Fruit fly (Drosophila melanogaster) whole organism, embryonic: ENCODE measurements around the gene CG6409.

Experiments used
- B-H2 ChIP-seq: fragments of 200-800 bp; sonication (Bioruptor generic); optimal IDR thresholded peaks from 2 replicates; lab custom pipeline; 2018; ENCODE audit warnings: missing biosample characterization, mild to moderate bottlenecking, missing genetic modification characterization
- BEAF-32 ChIP-seq: fragments of 200-800 bp; sonication (Bioruptor generic); optimal IDR thresholded peaks from 3 replicates; lab custom pipeline; 2017; ENCODE audit warnings: missing biosample characterization, missing genetic modification characterization, mild to moderate bottlenecking, moderate library complexity, missing genetic modification reagents
- CG10462 ChIP-seq: fragments of 200-800 bp; sonication (Bioruptor generic); optimal IDR thresholded peaks from 2 replicates; lab custom pipeline; 2016; ENCODE audit warnings: missing biosample characterization, missing genetic modification characterization
- CG10565 ChIP-seq: fragments of 200-800 bp; sonication (Bioruptor generic); optimal IDR thresholded peaks from 3 replicates; lab custom pipeline; 2016; ENCODE audit warnings: missing biosample characterization, mild to moderate bottlenecking, missing genetic modification characterization
- CG10979 ChIP-seq: fragments of 200-800 bp; sonication (Bioruptor generic); optimal IDR thresholded peaks from 2 replicates; lab custom pipeline; 2018; ENCODE audit warnings: missing biosample characterization, mild to moderate bottlenecking, missing genetic modification characterization, moderate library complexity
- CG12071 ChIP-seq: fragments of 200-800 bp; sonication (Bioruptor generic); optimal IDR thresholded peaks from 3 replicates; lab custom pipeline; 2018; ENCODE audit warnings: missing biosample characterization, mild to moderate bottlenecking, missing genetic modification characterization
- CG13775 ChIP-seq: fragments of 200-800 bp; sonication (Bioruptor generic); optimal IDR thresholded peaks from 3 replicates; lab custom pipeline; 2017; ENCODE audit warnings: missing biosample characterization, mild to moderate bottlenecking, missing genetic modification characterization
- CG14667 ChIP-seq: fragments of 200-800 bp; sonication (Bioruptor generic); IDR thresholded peaks from 2 replicates; pipeline ENCODE4 v1.3.6; 2022; ENCODE audit warnings: missing biosample characterization, missing genetic modification characterization
- CG18599 ChIP-seq: fragments of 200-800 bp; sonication (Bioruptor generic); optimal IDR thresholded peaks from 3 replicates; lab custom pipeline; 2017; ENCODE audit warnings: missing biosample characterization, missing genetic modification characterization, mild to moderate bottlenecking, moderate library complexity, missing genetic modification reagents
- CG2678 ChIP-seq: fragments of 200-800 bp; sonication (Bioruptor generic); optimal IDR thresholded peaks from 3 replicates; lab custom pipeline; 2019; ENCODE audit warnings: missing biosample characterization, mild to moderate bottlenecking, missing genetic modification characterization, moderate library complexity
- CG32532 ChIP-seq: fragments of 200-800 bp; sonication (Bioruptor generic); IDR thresholded peaks from 2 replicates; pipeline ENCODE4 v1.3.6; 2022; ENCODE audit warnings: missing biosample characterization, missing genetic modification characterization
- CG32772 ChIP-seq: fragments of 200-800 bp; sonication (Bioruptor generic); IDR thresholded peaks from 2 replicates; pipeline ENCODE4 v1.3.6; 2022; ENCODE audit warnings: missing biosample characterization, missing genetic modification characterization
- CG33557 ChIP-seq: fragments of 200-800 bp; sonication (Bioruptor generic); optimal IDR thresholded peaks from 2 replicates; lab custom pipeline; 2019; ENCODE audit warnings: missing biosample characterization, mild to moderate bottlenecking, missing genetic modification characterization, moderate library complexity
- CG4328 ChIP-seq: fragments of 200-800 bp; sonication (Bioruptor generic); optimal IDR thresholded peaks from 3 replicates; lab custom pipeline; 2017; ENCODE audit warnings: missing biosample characterization, missing genetic modification reagents, missing genetic modification characterization
- CG6175 ChIP-seq: fragments of 200-800 bp; sonication (Bioruptor generic); IDR thresholded peaks from 3 replicates; pipeline ENCODE4 v1.3.6; 2022; ENCODE audit warnings: missing biosample characterization, missing genetic modification characterization
- CG6254 ChIP-seq: fragments of 200-800 bp; sonication (Bioruptor generic); optimal IDR thresholded peaks from 3 replicates; lab custom pipeline; 2017; ENCODE audit warnings: mild to moderate bottlenecking, missing biosample characterization, missing genetic modification reagents, missing genetic modification characterization
- CG7271 ChIP-seq: fragments of 200-800 bp; sonication (Bioruptor generic); optimal IDR thresholded peaks from 2 replicates; lab custom pipeline; 2018; ENCODE audit warnings: missing biosample characterization, mild to moderate bottlenecking, missing genetic modification characterization, moderate library complexity
- CG8089 ChIP-seq: fragments of 200-800 bp; sonication (Bioruptor generic); optimal IDR thresholded peaks from 3 replicates; lab custom pipeline; 2016; ENCODE audit warnings: missing biosample characterization, missing genetic modification characterization
- Chrac-16 ChIP-seq: fragments of 200-800 bp; sonication (Bioruptor generic); optimal IDR thresholded peaks from 3 replicates; lab custom pipeline; 2016; ENCODE audit warnings: missing biosample characterization, missing genetic modification characterization
- Dip3 ChIP-seq: fragments of 200-800 bp; sonication (Bioruptor generic); optimal IDR thresholded peaks from 3 replicates; lab custom pipeline; 2016; ENCODE audit warnings: missing biosample characterization, missing genetic modification characterization
- Drgx ChIP-seq: fragments of 200-800 bp; sonication (Bioruptor generic); IDR thresholded peaks from 2 replicates; pipeline ENCODE4 v1.3.6; 2022; ENCODE audit warnings: missing biosample characterization, missing genetic modification characterization
- Fer1 ChIP-seq: fragments of 200-800 bp; sonication (Bioruptor generic); optimal IDR thresholded peaks from 2 replicates; lab custom pipeline; 2017; ENCODE audit warnings: missing biosample characterization, mild to moderate bottlenecking, missing genetic modification characterization
- Fer3 ChIP-seq: fragments of 200-800 bp; sonication (Bioruptor generic); optimal IDR thresholded peaks from 2 replicates; lab custom pipeline; 2018; ENCODE audit warnings: missing biosample characterization, mild to moderate bottlenecking, missing genetic modification characterization, moderate library complexity
- GATAe ChIP-seq: fragments of 200-800 bp; sonication (Bioruptor generic); conservative IDR thresholded peaks from 2 replicates; pipeline ENCODE4 v1.3.6; 2022; ENCODE audit warnings: missing biosample characterization, missing genetic modification characterization
- HLH4C ChIP-seq: fragments of 200-800 bp; sonication (Bioruptor generic); IDR thresholded peaks from 3 replicates; pipeline ENCODE4 v1.3.6; 2022; ENCODE audit warnings: missing biosample characterization, missing genetic modification characterization; ENCODE audit not compliant: partially characterized antibody
- HLHmδ ChIP-seq: fragments of 200-800 bp; sonication (Bioruptor generic); optimal IDR thresholded peaks from 2 replicates; lab custom pipeline; 2018; ENCODE audit warnings: missing biosample characterization, mild to moderate bottlenecking, missing genetic modification characterization, moderate library complexity
- HmgZ ChIP-seq: fragments of 200-800 bp; sonication (Bioruptor generic); optimal IDR thresholded peaks from 2 replicates; lab custom pipeline; 2018; ENCODE audit warnings: missing biosample characterization, mild to moderate bottlenecking, missing genetic modification characterization
- Hmr ChIP-seq: fragments of 200-800 bp; sonication (Bioruptor generic); optimal IDR thresholded peaks from 3 replicates; lab custom pipeline; 2017; ENCODE audit warnings: mild to moderate bottlenecking, missing biosample characterization, missing genetic modification reagents, missing genetic modification characterization
- Hmx ChIP-seq: fragments of 200-800 bp; sonication (Bioruptor generic); optimal IDR thresholded peaks from 2 replicates; lab custom pipeline; 2016; ENCODE audit warnings: missing biosample characterization, missing genetic modification characterization
- Max ChIP-seq: fragments of 200-800 bp; sonication (Bioruptor generic); optimal IDR thresholded peaks from 2 replicates; lab custom pipeline; 2016; ENCODE audit warnings: missing biosample characterization, mild to moderate bottlenecking, missing genetic modification characterization
- Optix ChIP-seq: fragments of 200-800 bp; sonication (Bioruptor generic); IDR thresholded peaks from 3 replicates; pipeline ENCODE4 v1.3.6; 2022; ENCODE audit warnings: missing biosample characterization, missing genetic modification characterization
- Poxn ChIP-seq: fragments of 200-800 bp; sonication (Bioruptor generic); IDR thresholded peaks from 2 replicates; pipeline ENCODE4 v1.3.6; 2022; ENCODE audit warnings: missing biosample characterization, missing genetic modification characterization
- Six4 ChIP-seq: fragments of 200-800 bp; sonication (Bioruptor generic); optimal IDR thresholded peaks from 2 replicates; lab custom pipeline; 2016; ENCODE audit warnings: missing biosample characterization, missing genetic modification characterization
- Vsx1 ChIP-seq: fragments of 200-800 bp; sonication (Bioruptor generic); optimal IDR thresholded peaks from 2 replicates; lab custom pipeline; 2017; ENCODE audit warnings: missing biosample characterization, mild to moderate bottlenecking, missing genetic modification characterization, missing genetic modification reagents
- abd-A ChIP-seq: fragments of 200-800 bp; sonication (Bioruptor generic); optimal IDR thresholded peaks from 3 replicates; lab custom pipeline; 2019; ENCODE audit warnings: missing biosample characterization, mild to moderate bottlenecking, missing genetic modification characterization, moderate library complexity
- al ChIP-seq: fragments of 200-800 bp; sonication (Bioruptor generic); IDR thresholded peaks from 2 replicates; pipeline ENCODE4 v1.3.6; 2022; ENCODE audit warnings: missing biosample characterization, missing genetic modification characterization
- ara ChIP-seq: fragments of 200-800 bp; sonication (Bioruptor generic); IDR thresholded peaks from 2 replicates; pipeline ENCODE4 v1.3.6; 2022; ENCODE audit warnings: missing biosample characterization, missing genetic modification characterization
- chif ChIP-seq, 2 experiments: fragments of 200-800 bp; sonication (Bioruptor generic); optimal IDR thresholded peaks; 3 replicates each; lab custom pipeline; 2016; ENCODE audit warnings: missing biosample characterization in 2 of 2, missing genetic modification characterization in 2 of 2
- crp ChIP-seq, 2 experiments: fragments of 200-800 bp; sonication (Bioruptor generic); optimal IDR thresholded peaks; 2 replicates in 1 of 2; 3 replicates in 1 of 2; lab custom pipeline; 2017; ENCODE audit warnings: missing biosample characterization in 2 of 2, missing genetic modification characterization in 2 of 2, mild to moderate bottlenecking in 1 of 2, moderate library complexity in 1 of 2
- dmrt99B ChIP-seq: fragments of 200-800 bp; sonication (Bioruptor generic); optimal IDR thresholded peaks from 2 replicates; lab custom pipeline; 2018; ENCODE audit warnings: missing biosample characterization, mild to moderate bottlenecking, missing genetic modification characterization, moderate library complexity
- gcm ChIP-seq: fragments of 200-800 bp; sonication (Bioruptor generic); optimal IDR thresholded peaks from 2 replicates; lab custom pipeline; 2019; ENCODE audit warnings: missing biosample characterization, mild to moderate bottlenecking, missing genetic modification characterization, moderate library complexity
- gsb ChIP-seq: fragments of 200-800 bp; sonication (Bioruptor generic); IDR thresholded peaks from 2 replicates; pipeline ENCODE4 v1.3.6; 2022; ENCODE audit warnings: missing biosample characterization, missing genetic modification characterization
- hkb ChIP-seq, 2 experiments: fragments of 200-800 bp in 1 of 2; fragments of >200 bp in 1 of 2; sonication (Bioruptor generic) in 1 of 2; IDR thresholded peaks in 1 of 2; optimal IDR thresholded peaks in 1 of 2; 2 replicates each; pipeline versions ENCODE4 v1.3.6 to Lab custom; 2017 to 2022; ENCODE audit warnings: missing biosample characterization in 1 of 2, missing genetic modification characterization in 1 of 2
- kni ChIP-seq: fragments of 200-800 bp; sonication (Bioruptor generic); optimal IDR thresholded peaks from 3 replicates; lab custom pipeline; 2017; ENCODE audit warnings: mild to moderate bottlenecking, missing biosample characterization, missing genetic modification reagents, missing genetic modification characterization
- nau ChIP-seq: fragments of 200-800 bp; sonication (Bioruptor generic); optimal IDR thresholded peaks from 3 replicates; lab custom pipeline; 2017; ENCODE audit warnings: missing biosample characterization, mild to moderate bottlenecking, missing genetic modification characterization, missing genetic modification reagents
- run ChIP-seq: fragments of 200-800 bp; sonication (Bioruptor generic); optimal IDR thresholded peaks from 3 replicates; lab custom pipeline; 2018; ENCODE audit warnings: missing biosample characterization, mild to moderate bottlenecking, missing genetic modification characterization
- slp2 ChIP-seq: fragments of 200-800 bp; sonication (Bioruptor generic); optimal IDR thresholded peaks from 2 replicates; lab custom pipeline; 2016; ENCODE audit warnings: missing biosample characterization, missing genetic modification characterization
- twi ChIP-seq: fragments of 200-800 bp; optimal IDR thresholded peaks from 2 replicates; lab custom pipeline; 2019; ENCODE audit warnings: missing biosample characterization, mild to moderate bottlenecking, missing genetic modification characterization, moderate library complexity
- tx ChIP-seq: fragments of 200-800 bp; sonication (Bioruptor generic); optimal IDR thresholded peaks from 2 replicates; lab custom pipeline; 2016; ENCODE audit warnings: missing biosample characterization, missing genetic modification characterization

The CG6409 gene

DNA sequence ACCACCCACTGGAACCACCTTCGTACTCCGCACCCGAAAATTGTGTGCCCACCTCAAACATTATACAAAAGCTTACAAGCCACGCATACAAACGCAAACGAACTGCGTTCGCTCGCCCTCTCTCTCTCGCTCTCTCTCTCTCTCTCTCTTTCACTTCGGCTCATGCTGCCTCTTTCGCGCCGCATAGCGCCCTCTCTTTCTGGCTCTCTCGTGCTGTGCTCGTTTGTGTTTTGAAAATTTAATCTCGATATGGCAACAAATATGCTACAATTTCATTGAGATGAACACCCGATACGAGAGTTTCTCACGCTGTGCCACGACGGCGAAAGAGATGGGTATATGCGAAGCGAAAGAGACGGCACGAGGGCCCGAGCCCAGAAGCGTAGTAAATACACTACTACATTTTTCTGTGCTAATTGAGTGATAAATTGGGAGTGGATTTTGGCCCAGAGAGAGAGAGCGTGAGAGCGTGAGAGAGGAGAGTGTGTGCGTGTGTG, 25.6 kb downstream of the CG6409 start (continued):
- TF ChIP-seq CG4328 (GFP tag; lab: Kevin White, UChicago) = no peak
- peak; percentile 24 for TF ChIP-seq CG33557 (GFP tag; lab: Kevin White, UChicago)
- peak; percentile 11 for TF ChIP-seq B-H2 (GFP tag; lab: Kevin White, UChicago)
- no peak for TF ChIP-seq CG32532 (GFP tag; lab: Robert Waterston, UW)
- TF ChIP-seq Chrac-16 (GFP tag; lab: Kevin White, UChicago) = no peak
- no peak for TF ChIP-seq ara (GFP tag; lab: Robert Waterston, UW)
- TF ChIP-seq Vsx1 (GFP tag; lab: Kevin White, UChicago) = peak; percentile 51
- no peak for TF ChIP-seq CG7271 (tag; lab: Kevin White, UChicago)
- TF ChIP-seq abd-A (tag; lab: Kevin White, UChicago) = peak; percentile 100
- no peak for TF ChIP-seq CG2678 (tag; lab: Kevin White, UChicago)
- peak; percentile 8 for TF ChIP-seq tx (GFP tag; lab: Kevin White, UChicago)
- TF ChIP-seq CG8089 (GFP tag; lab: Kevin White, UChicago) = peak; percentile 27
- peak; percentile 46 for TF ChIP-seq CG12071 (GFP tag; lab: Kevin White, UChicago)
- TF ChIP-seq CG10979 (tag; lab: Kevin White, UChicago) = no peak
- peak; percentile 13 for TF ChIP-seq gcm (GFP tag; lab: Kevin White, UChicago)
- no peak for TF ChIP-seq Optix
- no peak for TF ChIP-seq CG10565 (GFP tag; lab: Kevin White, UChicago)
- TF ChIP-seq CG10462 (GFP tag; lab: Kevin White, UChicago) = no peak
- peak; percentile 70 for TF ChIP-seq CG18599
- no peak for TF ChIP-seq al (GFP tag; lab: Robert Waterston, UW)
- no peak for TF ChIP-seq hkb (optimal IDR thresholded peaks at IDR 0.05; lab: Kevin White, UChicago)
- TF ChIP-seq hkb (GFP tag; IDR thresholded peaks at IDR 0.05; lab: Robert Waterston, UW) = peak; percentile 56
- TF ChIP-seq Fer1 (GFP tag; lab: Kevin White, UChicago) = peak; percentile 69
- no peak for TF ChIP-seq CG13775 (GFP tag; lab: Kevin White, UChicago)
- TF ChIP-seq HmgZ = peak; percentile 84
- peak; percentile 50 for TF ChIP-seq Six4 (GFP tag; lab: Kevin White, UChicago)
- TF ChIP-seq crp (GFP tag; optimal IDR thresholded peaks at IDR 0.05; lab: Kevin White, UChicago) = peak in 1 of 2 experiments; percentile 5
- TF ChIP-seq slp2 (GFP tag; lab: Kevin White, UChicago) = no peak
- TF ChIP-seq CG32772 (GFP tag; lab: Robert Waterston, UW) = no peak
- no peak for TF ChIP-seq Hmx (GFP tag; lab: Kevin White, UChicago)
- peak; percentile 39; the same call in 1 of the 2 replicates for TF ChIP-seq GATAe (GFP tag; lab: Robert Waterston, UW)
- TF ChIP-seq gsb (GFP tag; lab: Robert Waterston, UW) = no peak
- no peak for TF ChIP-seq CG14667 (GFP tag; lab: Robert Waterston, UW)
- no peak for TF ChIP-seq Hmr (GFP tag; lab: Kevin White, UChicago)
- TF ChIP-seq BEAF-32 (GFP tag; lab: Kevin White, UChicago) = peak; percentile 2
- no peak for TF ChIP-seq Poxn (GFP tag; lab: Robert Waterston, UW)
- TF ChIP-seq kni (GFP tag; lab: Kevin White, UChicago) = peak; percentile 90
- peak; percentile 67 for TF ChIP-seq Drgx (GFP tag; lab: Robert Waterston, UW)
- no peak for TF ChIP-seq Fer3 (tag; lab: Kevin White, UChicago)
- TF ChIP-seq Dip3 (GFP tag; lab: Kevin White, UChicago) = peak; percentile 14
- peak; percentile 66 for TF ChIP-seq dmrt99B (tag; lab: Kevin White, UChicago)
- TF ChIP-seq twi (tag; lab: Kevin White, UChicago) = peak; percentile 66
- TF ChIP-seq CG6175 (GFP tag; lab: Robert Waterston, UW) = no peak
- no peak for TF ChIP-seq chif (GFP tag; optimal IDR thresholded peaks at IDR 0.05; lab: Kevin White, UChicago)
- peak; percentile 61 for TF ChIP-seq nau (GFP tag; lab: Kevin White, UChicago)
- TF ChIP-seq Max (GFP tag; lab: Kevin White, UChicago) = no peak
- TF ChIP-seq CG6254 (GFP tag; lab: Kevin White, UChicago) = peak; percentile 63
- peak; percentile 40 for TF ChIP-seq run (tag; lab: Kevin White, UChicago)
- no peak for TF ChIP-seq HLHmδ (GFP tag; lab: Kevin White, UChicago)
- TF ChIP-seq HLH4C = 0 out of 3 replicates have a peak, but pooled peaks have one; percentile 50
